Worm (Caenorhabditis elegans): ENCODE results near the gene sut-1.
A peak's percentile ranks its signal among the peaks of the same experiment; 100 is the strongest.

Gene sut-1

DNA sequence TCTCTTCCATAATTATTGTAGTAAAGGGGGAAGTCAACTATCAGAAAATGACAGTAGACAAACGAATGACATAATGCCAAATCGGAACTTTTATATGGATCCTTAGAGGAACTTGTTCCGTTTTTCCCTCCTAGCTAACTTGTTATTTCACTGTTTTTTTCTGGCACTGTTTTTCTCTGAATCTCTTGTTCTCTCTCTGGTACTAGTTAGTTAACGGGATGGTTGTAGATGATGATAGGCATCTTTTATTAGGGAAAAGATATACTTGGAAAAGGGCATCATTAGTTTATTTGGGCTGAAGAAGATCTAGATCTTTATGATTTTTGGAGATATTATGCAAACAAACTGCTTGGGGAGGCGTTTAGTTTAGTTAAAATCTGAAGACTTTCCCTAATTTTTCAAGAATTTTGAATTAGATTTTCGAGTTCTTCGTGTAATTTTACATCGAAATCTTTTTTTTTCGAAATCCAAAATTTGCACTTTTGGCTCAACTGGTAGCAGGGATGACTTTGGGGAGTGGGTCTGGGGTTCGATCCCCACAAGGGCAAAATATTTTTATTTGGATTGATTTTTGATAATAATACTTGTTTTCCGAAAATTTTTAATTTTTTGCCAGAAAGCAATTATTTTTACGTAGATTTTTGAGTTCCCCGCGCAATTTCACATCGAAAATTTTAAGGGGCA lies 16.0 kb downstream of the sut-1 start, which contains the start of gene col-40:
Gene col-40, minus strand, starts transcription at position 51 of the 684 bp plus-strand sequence.
- TF ChIP-seq elt-2 (tag; optimal IDR thresholded peaks at IDR 0.05), result no peak
- no peak for TF ChIP-seq lsy-12 (tag; optimal IDR thresholded peaks at IDR 0.05)
- no peak for TF ChIP-seq nhr-43 (tag; optimal IDR thresholded peaks at IDR 0.05; ENCODE audit: poor library complexity, severe bottlenecking)
- TF ChIP-seq nhr-77 (tag; optimal IDR thresholded peaks at IDR 0.05), result no peak
- TF ChIP-seq ztf-11 (tag; optimal IDR thresholded peaks at IDR 0.05), result no peak
- no peak for TF ChIP-seq ama-1 (optimal IDR thresholded peaks at IDR 0.05)
- TF ChIP-seq nfya-1 (tag; optimal IDR thresholded peaks at IDR 0.05; ENCODE audit: insufficient read depth), result no peak
- no peak for TF ChIP-seq unc-39 (tag; optimal IDR thresholded peaks at IDR 0.05)
- no peak for TF ChIP-seq nhr-237 (tag; optimal IDR thresholded peaks at IDR 0.05)

DNA sequence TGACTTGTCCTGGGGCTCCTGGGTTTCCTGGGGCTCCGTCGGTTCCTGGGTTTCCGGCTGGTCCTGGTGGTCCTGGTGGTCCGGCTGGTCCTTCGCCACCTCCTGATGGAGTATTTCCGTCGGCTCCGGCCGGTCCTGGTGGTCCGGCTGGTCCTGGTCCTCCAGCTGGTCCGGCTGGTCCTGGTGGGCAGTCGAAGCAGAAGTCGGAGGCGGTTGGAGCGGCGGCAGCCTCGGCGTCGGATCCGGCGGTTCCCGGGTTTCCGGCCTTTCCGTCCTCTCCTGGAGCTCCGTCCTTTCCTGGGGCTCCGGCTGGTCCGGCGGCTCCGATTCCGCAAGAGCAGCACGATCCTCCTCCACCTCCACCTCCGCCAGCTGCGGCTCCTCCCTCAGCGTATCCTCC lies 17.8 kb downstream of the sut-1 start:
- TF ChIP-seq unc-39 (tag; optimal IDR thresholded peaks at IDR 0.05), result no peak

ce11 chrII:1104409-1104808 lies 18.7 kb downstream of the sut-1 start, which contains the start of gene T13B5.9:
T13B5.9 (minus strand) TSS chrII:1104509.
- TF ChIP-seq daf-12 (tag; optimal IDR thresholded peaks at IDR 0.05) (no peak), ZK546.5 (tag; optimal IDR thresholded peaks at IDR 0.05) (no peak), ztf-4 (tag; optimal IDR thresholded peaks at IDR 0.05) (no peak), nhr-237 (tag; optimal IDR thresholded peaks at IDR 0.05) (no peak), nfya-1 (tag; optimal IDR thresholded peaks at IDR 0.05; ENCODE audit: insufficient read depth) (no peak), ceh-9 (tag; optimal IDR thresholded peaks at IDR 0.05) (no peak), ceh-82 (tag; optimal IDR thresholded peaks at IDR 0.05) (no peak), skn-1 (tag; optimal IDR thresholded peaks at IDR 0.05) (no peak)

- no peak for TF ChIP-seq snpc-4 (tag; optimal IDR thresholded peaks at IDR 0.05)
- TF ChIP-seq pha-4 (tag; optimal IDR thresholded peaks at IDR 0.05), result peak; percentile 74
- TF ChIP-seq egl-27 (tag; optimal IDR thresholded peaks at IDR 0.05), result peak; percentile 58
- TF ChIP-seq ZK546.5 (tag; optimal IDR thresholded peaks at IDR 0.05), result no peak
- no peak for TF ChIP-seq zag-1 (tag; optimal IDR thresholded peaks at IDR 0.05)
- no peak for TF ChIP-seq ceh-28 (tag; optimal IDR thresholded peaks at IDR 0.05)
- no peak for TF ChIP-seq nhr-67 (tag; optimal IDR thresholded peaks at IDR 0.05)
- no peak for TF ChIP-seq aly-2 (tag; optimal IDR thresholded peaks at IDR 0.05)
- TF ChIP-seq ceh-9 (tag; optimal IDR thresholded peaks at IDR 0.05), result no peak
- no peak for TF ChIP-seq nfya-1 (tag; optimal IDR thresholded peaks at IDR 0.05; ENCODE audit: insufficient read depth)
- TF ChIP-seq nhr-237 (tag; optimal IDR thresholded peaks at IDR 0.05), result no peak
- TF ChIP-seq nhr-11 (tag; optimal IDR thresholded peaks at IDR 0.05), result no peak
- TF ChIP-seq tbx-2 (tag; optimal IDR thresholded peaks at IDR 0.05), result no peak
- no peak for TF ChIP-seq skn-1 (tag; optimal IDR thresholded peaks at IDR 0.05)
- TF ChIP-seq R02D3.7 (tag; optimal IDR thresholded peaks at IDR 0.05), result no peak
- no peak for TF ChIP-seq lin-39 (tag; optimal IDR thresholded peaks at IDR 0.05)
- no peak for TF ChIP-seq ceh-16 (tag; optimal IDR thresholded peaks at IDR 0.05)
- TF ChIP-seq unc-62 (GFP tag; optimal IDR thresholded peaks at IDR 0.05), result no peak
- no peak for TF ChIP-seq ama-1 (optimal IDR thresholded peaks at IDR 0.05)
- TF ChIP-seq nhr-43 (tag; optimal IDR thresholded peaks at IDR 0.05; ENCODE audit: poor library complexity, severe bottlenecking), result no peak
- TF ChIP-seq elt-1 (tag; optimal IDR thresholded peaks at IDR 0.05), result no peak
- TF ChIP-seq sea-2 (GFP tag; optimal IDR thresholded peaks at IDR 0.05), result no peak
- no peak for TF ChIP-seq eor-1 (tag; optimal IDR thresholded peaks at IDR 0.05)
- TF ChIP-seq nhr-28 (tag; optimal IDR thresholded peaks at IDR 0.05), result no peak
- no peak for TF ChIP-seq egl-5 (tag; optimal IDR thresholded peaks at IDR 0.05)
- no peak for TF ChIP-seq nhr-12 (tag; optimal IDR thresholded peaks at IDR 0.05)
- no peak for TF ChIP-seq lin-15B (tag; optimal IDR thresholded peaks at IDR 0.05)
- no peak for TF ChIP-seq nhr-76 (tag; optimal IDR thresholded peaks at IDR 0.05)
- TF ChIP-seq fkh-2 (tag; optimal IDR thresholded peaks at IDR 0.05), result no peak
- TF ChIP-seq jun-1 (tag; optimal IDR thresholded peaks at IDR 0.05), result peak; percentile 96
- peak; percentile 78 for TF ChIP-seq fos-1 (tag; optimal IDR thresholded peaks at IDR 0.05)
- TF ChIP-seq nhr-23 (tag; optimal IDR thresholded peaks at IDR 0.05), result no peak
- no peak for TF ChIP-seq hmg-11 (tag; optimal IDR thresholded peaks at IDR 0.05)
- no peak for TF ChIP-seq lsy-12 (tag; optimal IDR thresholded peaks at IDR 0.05)
- TF ChIP-seq unc-39 (tag; optimal IDR thresholded peaks at IDR 0.05), result no peak
- TF ChIP-seq fkh-10 (GFP tag; optimal IDR thresholded peaks at IDR 0.05), result no peak
- TF ChIP-seq ceh-82 (tag; optimal IDR thresholded peaks at IDR 0.05), result no peak
- TF ChIP-seq elt-2 (tag; optimal IDR thresholded peaks at IDR 0.05), result peak; percentile 100
- peak; percentile 100 for TF ChIP-seq pqm-1 (tag; optimal IDR thresholded peaks at IDR 0.05)
- no peak for TF ChIP-seq ztf-4 (tag; optimal IDR thresholded peaks at IDR 0.05)
- no peak for TF ChIP-seq mml-1 (tag; optimal IDR thresholded peaks at IDR 0.05)
- no peak for TF ChIP-seq nhr-25 (tag; optimal IDR thresholded peaks at IDR 0.05)
Observed at ce11 chrII:1103484-1104100, 19.5 kb downstream of the sut-1 start.
